Fruit fly (Drosophila melanogaster) whole organism, embryonic: ENCODE measurements around the gene CG11168.

ENCODE experiments used
- CG2678 ChIP-seq: fragments of 200-800 bp; sonication (Bioruptor generic); optimal IDR thresholded peaks from 3 replicates; lab custom pipeline; 2019; ENCODE audit warnings: missing biosample characterization, mild to moderate bottlenecking, missing genetic modification characterization, moderate library complexity
- Dek ChIP-seq: fragments of 200-800 bp; sonication (Bioruptor generic); optimal IDR thresholded peaks from 3 replicates; lab custom pipeline; 2019; ENCODE audit warnings: missing biosample characterization, mild to moderate bottlenecking, missing genetic modification characterization, moderate library complexity
- psq ChIP-seq: fragments of 200-800 bp; sonication (Bioruptor generic); optimal IDR thresholded peaks from 2 replicates; lab custom pipeline; 2017; ENCODE audit warnings: missing biosample characterization, missing genetic modification characterization

DNA sequence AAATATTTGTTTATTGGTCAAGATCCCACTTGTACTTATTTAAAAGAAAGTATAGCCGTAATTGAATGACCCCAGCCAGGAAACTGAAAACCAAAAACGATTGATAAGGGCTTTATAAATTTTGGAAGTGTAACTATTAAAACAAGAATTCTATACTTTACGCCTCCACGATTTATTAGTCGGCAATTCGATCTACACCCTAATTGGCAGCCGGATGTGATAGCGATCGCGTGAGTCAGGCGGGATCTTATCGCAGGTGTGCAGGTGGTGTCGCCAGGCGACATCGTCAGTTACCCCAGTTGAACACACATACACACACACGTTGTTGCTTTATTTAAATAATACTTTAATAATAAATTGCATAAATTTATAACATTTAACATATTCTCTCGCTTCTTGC lies 16.6 kb downstream of the CG11168 start:
- no peak for TF ChIP-seq psq (GFP tag; lab: Kevin White, UChicago)
- no peak for TF ChIP-seq CG2678 (tag; lab: Kevin White, UChicago)
- no peak for TF ChIP-seq Dek (tag; lab: Kevin White, UChicago)
